Fruit fly (Drosophila melanogaster) whole organism, embryonic: Measurements from ENCODE around the gene CG32793.
A peak's percentile ranks its signal among the peaks of the same experiment; 100 is the strongest.

ENCODE experiments used
- Ada2b ChIP-seq: fragments of 200-800 bp; sonication (Bioruptor generic); IDR thresholded peaks from 2 replicates; pipeline ENCODE4 v1.3.6; 2022; ENCODE audit warnings: missing biosample characterization, missing genetic modification characterization
- CG10959 ChIP-seq: fragments of 200-800 bp; sonication (Bioruptor generic); IDR thresholded peaks from 2 replicates; pipeline ENCODE4 v1.3.6; 2022; ENCODE audit warnings: missing biosample characterization, missing genetic modification characterization
- CG13123 ChIP-seq: fragments of 200-800 bp; sonication (Bioruptor generic); optimal IDR thresholded peaks from 2 replicates; lab custom pipeline; 2016; ENCODE audit warnings: missing biosample characterization, missing genetic modification characterization
- CG16779 ChIP-seq: fragments of 200-800 bp; sonication (Bioruptor generic); IDR thresholded peaks from 2 replicates; pipeline ENCODE4 v1.3.6; 2022; ENCODE audit warnings: missing biosample characterization, missing genetic modification characterization
- CG16863 ChIP-seq: fragments of 200-800 bp; sonication (Bioruptor generic); optimal IDR thresholded peaks from 3 replicates; lab custom pipeline; 2016; ENCODE audit warnings: missing biosample characterization, missing genetic modification characterization
- CG3281 ChIP-seq: fragments of 200-800 bp; sonication (Bioruptor generic); optimal IDR thresholded peaks from 3 replicates; lab custom pipeline; 2017; ENCODE audit warnings: missing biosample characterization, mild to moderate bottlenecking, missing genetic modification characterization
- CG3726 ChIP-seq: fragments of 200-800 bp; sonication (Bioruptor generic); IDR thresholded peaks from 3 replicates; pipeline ENCODE4, ENCODE4 v1.3.6; 2022; ENCODE audit warnings: missing biosample characterization, missing genetic modification characterization
- CG6175 ChIP-seq: fragments of 200-800 bp; sonication (Bioruptor generic); IDR thresholded peaks from 3 replicates; pipeline ENCODE4 v1.3.6; 2022; ENCODE audit warnings: missing biosample characterization, missing genetic modification characterization
- Usf ChIP-seq: fragments of 200-800 bp; sonication (Bioruptor generic); optimal IDR thresholded peaks from 2 replicates; lab custom pipeline; 2017; ENCODE audit warnings: missing genotype, missing biosample characterization, missing genetic modification characterization
- ase ChIP-seq: fragments of 200-800 bp; sonication (Bioruptor generic); IDR thresholded peaks from 3 replicates; pipeline ENCODE4 v1.3.6; 2022; ENCODE audit warnings: missing biosample characterization, missing genetic modification characterization
- h ChIP-seq: fragments of >200 bp; optimal IDR thresholded peaks from 2 replicates; lab custom pipeline; 2017
- hth ChIP-seq: fragments of >200 bp; optimal IDR thresholded peaks from 2 replicates; lab custom pipeline; 2017; ENCODE audit warnings: inconsistent platforms
- ttk ChIP-seq: fragments of 200-800 bp; sonication (Bioruptor generic); IDR thresholded peaks from 2 replicates; pipeline ENCODE4 v2.1.2; 2022; ENCODE audit warnings: missing biosample characterization, missing genetic modification characterization
- wdn ChIP-seq: fragments of 200-800 bp; sonication (Bioruptor generic); IDR thresholded peaks from 2 replicates; pipeline ENCODE4 v1.3.6; 2022; ENCODE audit warnings: missing biosample characterization, missing genetic modification characterization

DNA sequence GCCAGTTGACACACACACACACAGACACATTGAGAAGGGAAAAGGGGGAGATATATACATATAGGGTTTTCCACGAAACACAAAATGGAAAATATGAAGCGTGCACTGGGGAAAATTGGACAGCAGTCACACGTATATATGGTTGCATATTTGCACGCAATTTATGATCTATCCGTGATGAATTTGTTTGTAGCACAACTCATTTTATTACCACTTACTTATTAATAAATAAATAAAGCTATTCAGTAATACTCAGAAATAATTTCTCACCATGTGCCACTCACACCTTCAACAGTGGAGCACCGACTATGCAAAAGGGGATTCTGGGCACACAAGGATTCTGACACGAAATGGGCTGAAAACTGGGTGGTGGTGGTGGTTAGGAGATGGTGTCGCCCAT lies 15.5 kb upstream of the CG32793 start:
- TF ChIP-seq CG6175 (GFP tag; lab: Robert Waterston, UW) (no peak), CG16779 (GFP tag; lab: Robert Waterston, UW) (no peak), CG16863 (GFP tag; lab: Kevin White, UChicago) (no peak), wdn (GFP tag; lab: Robert Waterston, UW) (no peak), CG13123 (GFP tag; lab: Kevin White, UChicago) (no peak), Ada2b (GFP tag; lab: Robert Waterston, UW) (0 out of 2 replicates have a peak, but pooled peaks have one; percentile 26), h (lab: Kevin White, UChicago) (no peak), Usf (no peak), ttk (GFP tag; lab: Robert Waterston, UW) (no peak), ase (GFP tag; lab: Robert Waterston, UW) (no peak), CG3281 (GFP tag; lab: Kevin White, UChicago) (no peak), hth (lab: Kevin White, UChicago) (no peak), CG10959 (GFP tag; lab: Robert Waterston, UW) (no peak), CG3726 (GFP tag; lab: Robert Waterston, UW) (no peak)
